Worm (Caenorhabditis elegans) whole organism, late embryonic: ENCODE results near the gene dgk-3.
A peak's percentile ranks its signal among the peaks of the same experiment; 100 is the strongest.

Experiments
- C08G9.2 ChIP-seq: sonication (generic microtip); optimal IDR thresholded peaks from 2 replicates; lab custom pipeline; 2016; ENCODE audit warnings: mild to moderate bottlenecking, missing genetic modification characterization, moderate library complexity, missing compliant biosample characterization
- C38D4.7 ChIP-seq: fragments of 200-800 bp; sonication (Bioruptor generic); optimal IDR thresholded peaks from 2 replicates; lab custom pipeline; 2018; ENCODE audit warnings: mild to moderate bottlenecking, missing genetic modification characterization, moderate library complexity, missing compliant biosample characterization
- K02D7.2 ChIP-seq: sonication (generic microtip); optimal IDR thresholded peaks from 2 replicates; lab custom pipeline; 2017; ENCODE audit warnings: mild to moderate bottlenecking, missing genetic modification characterization, missing compliant biosample characterization
- Y22D7AL.16 ChIP-seq: sonication (generic microtip); optimal IDR thresholded peaks from 2 replicates; lab custom pipeline; 2016; ENCODE audit warnings: missing genetic modification characterization, missing compliant biosample characterization
- ama-1 ChIP-seq: fragments of 150-350 bp; optimal IDR thresholded peaks from 2 replicates; lab custom pipeline; 2014
- ceh-14 ChIP-seq: sonication (generic microtip); optimal IDR thresholded peaks from 2 replicates; lab custom pipeline; 2016; ENCODE audit warnings: missing genotype, missing genetic modification characterization, missing compliant biosample characterization
- ceh-19 ChIP-seq: fragments of 200-800 bp; sonication (Bioruptor generic); optimal IDR thresholded peaks from 2 replicates; lab custom pipeline; 2018; ENCODE audit warnings: mild to moderate bottlenecking, missing genetic modification characterization, missing compliant biosample characterization
- ceh-2 ChIP-seq: sonication (generic microtip); optimal IDR thresholded peaks from 2 replicates; lab custom pipeline; 2016; ENCODE audit warnings: missing genotype, missing genetic modification characterization, missing compliant biosample characterization
- ceh-22 ChIP-seq: sonication (generic microtip); optimal IDR thresholded peaks from 2 replicates; lab custom pipeline; 2017; ENCODE audit warnings: missing biosample characterization, missing genetic modification characterization
- ceh-30 ChIP-seq: fragments of 150-350 bp; optimal IDR thresholded peaks from 2 replicates; lab custom pipeline; 2014; ENCODE audit warnings: missing biosample characterization, missing genetic modification characterization
- ceh-31 ChIP-seq: sonication (generic microtip); optimal IDR thresholded peaks from 2 replicates; lab custom pipeline; 2016; ENCODE audit warnings: missing genetic modification characterization, missing compliant biosample characterization
- ceh-34 ChIP-seq: sonication (generic microtip); optimal IDR thresholded peaks from 2 replicates; lab custom pipeline; 2016; ENCODE audit warnings: mild to moderate bottlenecking, missing genetic modification characterization, missing compliant biosample characterization
- ceh-48 ChIP-seq: sonication (generic microtip); optimal IDR thresholded peaks from 2 replicates; lab custom pipeline; 2016; ENCODE audit warnings: missing genetic modification characterization, inconsistent platforms, missing compliant biosample characterization
- ceh-9 ChIP-seq: sonication (generic microtip); optimal IDR thresholded peaks from 2 replicates; lab custom pipeline; 2016; ENCODE audit warnings: mild to moderate bottlenecking, missing genetic modification characterization, inconsistent platforms, missing compliant biosample characterization
- che-1 ChIP-seq: sonication (generic microtip); optimal IDR thresholded peaks from 2 replicates; lab custom pipeline; 2016; ENCODE audit warnings: mild to moderate bottlenecking, missing genetic modification characterization, missing compliant biosample characterization
- dmd-4 ChIP-seq: sonication (generic microtip); optimal IDR thresholded peaks from 2 replicates; lab custom pipeline; 2016; ENCODE audit warnings: borderline replicate concordance, missing genetic modification characterization, missing compliant biosample characterization
- dve-1 ChIP-seq: sonication (generic microtip); optimal IDR thresholded peaks from 2 replicates; lab custom pipeline; 2017; ENCODE audit warnings: antibody characterized with exemption, mild to moderate bottlenecking, missing genetic modification characterization, missing compliant biosample characterization
- elt-2 ChIP-seq: sonication (generic microtip); optimal IDR thresholded peaks from 2 replicates; lab custom pipeline; 2016; ENCODE audit warnings: missing genetic modification reagents, missing genetic modification characterization, missing compliant biosample characterization
- elt-4 ChIP-seq: sonication (generic microtip); optimal IDR thresholded peaks from 2 replicates; lab custom pipeline; 2016; ENCODE audit warnings: missing genetic modification characterization, missing compliant biosample characterization
- ets-4 ChIP-seq: sonication (generic microtip); optimal IDR thresholded peaks from 2 replicates; lab custom pipeline; 2016; ENCODE audit warnings: missing genetic modification characterization, missing compliant biosample characterization
- eyg-1 ChIP-seq: sonication (generic microtip); optimal IDR thresholded peaks from 2 replicates; lab custom pipeline; 2016; ENCODE audit warnings: missing genotype, missing genetic modification characterization, missing compliant biosample characterization
- fkh-6 ChIP-seq: sonication (generic microtip); optimal IDR thresholded peaks from 2 replicates; lab custom pipeline; 2016; ENCODE audit warnings: missing genetic modification characterization, missing compliant biosample characterization
- gmeb-2 ChIP-seq: sonication (generic microtip); optimal IDR thresholded peaks from 2 replicates; lab custom pipeline; 2016; ENCODE audit warnings: missing genetic modification characterization, inconsistent platforms, missing compliant biosample characterization
- hlh-13 ChIP-seq: fragments of 200-800 bp; sonication (Bioruptor generic); optimal IDR thresholded peaks from 2 replicates; lab custom pipeline; 2018; ENCODE audit warnings: mild to moderate bottlenecking, missing genetic modification characterization, missing compliant biosample characterization
- hlh-15 ChIP-seq: sonication (generic microtip); optimal IDR thresholded peaks from 2 replicates; lab custom pipeline; 2016; ENCODE audit warnings: missing genetic modification characterization, missing compliant biosample characterization
- hlh-30 ChIP-seq: sonication (generic microtip); optimal IDR thresholded peaks from 2 replicates; lab custom pipeline; 2017; ENCODE audit warnings: antibody characterized with exemption, missing genetic modification characterization, missing compliant biosample characterization; ENCODE audit not compliant: insufficient read depth
- hlh-8 ChIP-seq: sonication (generic microtip); optimal IDR thresholded peaks from 2 replicates; lab custom pipeline; 2016; ENCODE audit warnings: missing genotype, missing genetic modification characterization, missing compliant biosample characterization
- lim-6 ChIP-seq: sonication (generic microtip); optimal IDR thresholded peaks from 2 replicates; lab custom pipeline; 2016; ENCODE audit warnings: missing genetic modification characterization, missing compliant biosample characterization
- lin-11 ChIP-seq: fragments of 200-800 bp; sonication (Bioruptor generic); optimal IDR thresholded peaks from 2 replicates; lab custom pipeline; 2018; ENCODE audit warnings: mild to moderate bottlenecking, missing genetic modification characterization, missing compliant biosample characterization
- madf-2 ChIP-seq: sonication (generic microtip); optimal IDR thresholded peaks from 2 replicates; lab custom pipeline; 2017; ENCODE audit warnings: missing genetic modification characterization, missing compliant biosample characterization
- nfya-1 ChIP-seq: sonication (generic microtip); optimal IDR thresholded peaks from 2 replicates; lab custom pipeline; 2017; ENCODE audit warnings: missing genetic modification characterization, mild to moderate bottlenecking, missing compliant biosample characterization, antibody characterized with exemption, moderate library complexity
- nhr-11 ChIP-seq: fragments of 150-350 bp; optimal IDR thresholded peaks from 2 replicates; lab custom pipeline; 2014; ENCODE audit warnings: missing biosample characterization, missing genetic modification characterization
- pax-1 ChIP-seq: fragments of 150-350 bp; optimal IDR thresholded peaks from 2 replicates; lab custom pipeline; 2014; ENCODE audit warnings: missing biosample characterization, missing genetic modification characterization
- pha-2 ChIP-seq: sonication (generic microtip); optimal IDR thresholded peaks from 2 replicates; lab custom pipeline; 2017; ENCODE audit warnings: mild to moderate bottlenecking, missing genetic modification characterization, missing compliant biosample characterization
- pha-4 ChIP-seq: fragments of 150-350 bp; optimal IDR thresholded peaks from 2 replicates; lab custom pipeline; 2018; ENCODE audit warnings: missing biosample characterization, missing genetic modification reagents, missing genetic modification characterization
- pqm-1 ChIP-seq: sonication (generic microtip); optimal IDR thresholded peaks from 2 replicates; lab custom pipeline; 2016; ENCODE audit warnings: missing genetic modification characterization, missing compliant biosample characterization
- pros-1 ChIP-seq: fragments of 150-350 bp; optimal IDR thresholded peaks from 2 replicates; lab custom pipeline; 2014; ENCODE audit warnings: missing biosample characterization, missing genetic modification reagents, missing genetic modification characterization
- rnt-1 ChIP-seq: sonication (generic microtip); optimal IDR thresholded peaks from 2 replicates; lab custom pipeline; 2016; ENCODE audit warnings: missing genetic modification characterization, missing compliant biosample characterization
- sox-2 ChIP-seq: fragments of 200-800 bp; sonication (Bioruptor generic); IDR thresholded peaks from 2 replicates; pipeline ENCODE4 v1.3.6; 2022; ENCODE audit warnings: missing genetic modification reagents, missing genetic modification characterization, missing compliant biosample characterization
- syd-9 ChIP-seq: sonication (generic microtip); optimal IDR thresholded peaks from 2 replicates; lab custom pipeline; 2016; ENCODE audit warnings: mild to moderate bottlenecking, missing genetic modification characterization, moderate library complexity, missing compliant biosample characterization
- tbx-2 ChIP-seq: sonication (generic microtip); optimal IDR thresholded peaks from 2 replicates; lab custom pipeline; 2016; ENCODE audit warnings: missing genetic modification characterization, missing compliant biosample characterization
- tbx-7 ChIP-seq: sonication (generic microtip); optimal IDR thresholded peaks from 2 replicates; lab custom pipeline; 2016; ENCODE audit warnings: missing genotype, missing genetic modification characterization, missing compliant biosample characterization
- ttx-3 ChIP-seq: sonication (generic microtip); optimal IDR thresholded peaks from 2 replicates; lab custom pipeline; 2016; ENCODE audit warnings: missing genetic modification reagents, missing genetic modification characterization, missing compliant biosample characterization
- unc-3 ChIP-seq, 2 experiments: fragments of 200-800 bp in 1 of 2; sonication (Bioruptor generic) in 1 of 2; sonication (generic microtip) in 1 of 2; conservative IDR thresholded peaks in 1 of 2; optimal IDR thresholded peaks in 1 of 2; 2 replicates each; pipeline versions ENCODE4 v1.3.6 to Lab custom; 2016 to 2022; ENCODE audit warnings: missing compliant biosample characterization in 2 of 2, missing genetic modification characterization in 2 of 2, missing genetic modification reagents in 1 of 2
- unc-42 ChIP-seq: sonication (generic microtip); optimal IDR thresholded peaks from 2 replicates; lab custom pipeline; 2016; ENCODE audit warnings: missing genotype, missing genetic modification characterization, missing compliant biosample characterization
- unc-55 ChIP-seq: sonication (generic microtip); optimal IDR thresholded peaks from 2 replicates; lab custom pipeline; 2017; ENCODE audit warnings: missing biosample characterization, missing genetic modification reagents, missing genetic modification characterization
- zip-5 ChIP-seq: sonication (generic microtip); optimal IDR thresholded peaks from 2 replicates; lab custom pipeline; 2016; ENCODE audit warnings: missing genetic modification characterization, missing compliant biosample characterization
- ztf-16 ChIP-seq: sonication (generic microtip); optimal IDR thresholded peaks from 2 replicates; lab custom pipeline; 2017; ENCODE audit warnings: missing genetic modification characterization, missing compliant biosample characterization

dgk-3 gene

ce11 chrIII:9185722-9186121 is 22.9 kb downstream of the dgk-3 start, which contains the start of gene ZC84.7:
Gene ZC84.7 (plus strand): TSS chrIII:9186022.
- no peak for TF ChIP-seq lim-6 (tag; lab: Kevin White, UChicago)

ce11 chrIII:9191091-9191490 is 28.2 kb downstream of the dgk-3 start, which contains the start of gene cls-3:
Gene cls-3 (minus strand): TSS chrIII:9191109.
- TF ChIP-seq madf-2 (tag; lab: Kevin White, UChicago) (no peak), syd-9 (tag; lab: Kevin White, UChicago) (no peak), elt-2 (tag; lab: Kevin White, UChicago) (no peak), che-1 (peak; percentile 9), Y22D7AL.16 (tag; lab: Kevin White, UChicago) (no peak), unc-55 (no peak), ceh-9 (tag; lab: Kevin White, UChicago) (no peak), sox-2 (GFP tag; lab: Robert Waterston, UW) (no peak), hlh-15 (no peak), dmd-4 (tag; lab: Kevin White, UChicago) (no peak), ceh-30 (tag; lab: Kevin White, UChicago) (no peak), hlh-30 (tag; lab: Kevin White, UChicago) (no peak), ets-4 (no peak), pha-4 (tag; lab: Kevin White, UChicago) (no peak), K02D7.2 (tag; lab: Kevin White, UChicago) (no peak), nfya-1 (tag; lab: Kevin White, UChicago) (no peak), pax-1 (tag; lab: Kevin White, UChicago) (no peak), eyg-1 (tag; lab: Kevin White, UChicago) (no peak), ceh-22 (tag; lab: Kevin White, UChicago) (no peak), ceh-19 (no peak), pros-1 (tag; lab: Kevin White, UChicago) (no peak), zip-5 (no peak), unc-3 (GFP tag; conservative IDR thresholded peaks at IDR 0.05; lab: Robert Waterston, UW) (no peak), unc-3 (tag; optimal IDR thresholded peaks at IDR 0.05; lab: Kevin White, UChicago) (no peak), C08G9.2 (peak; percentile 58), tbx-2 (tag; lab: Kevin White, UChicago) (peak; percentile 41), gmeb-2 (tag; lab: Kevin White, UChicago) (no peak), ttx-3 (tag; lab: Kevin White, UChicago) (no peak), ceh-31 (tag; lab: Kevin White, UChicago) (peak; percentile 62), ceh-48 (no peak), ceh-14 (tag; lab: Kevin White, UChicago) (no peak), fkh-6 (peak; percentile 19), elt-4 (tag; lab: Kevin White, UChicago) (no peak), hlh-8 (tag; lab: Kevin White, UChicago) (peak; percentile 71), nhr-11 (tag; lab: Kevin White, UChicago) (no peak), tbx-7 (tag; lab: Kevin White, UChicago) (no peak), unc-42 (peak; percentile 69), ceh-34 (tag; lab: Kevin White, UChicago) (peak; percentile 8), rnt-1 (tag; lab: Kevin White, UChicago) (peak; percentile 27), ama-1 (lab: Kevin White, UChicago) (no peak), pha-2 (no peak), hlh-13 (GFP tag; lab: Kevin White, UChicago) (no peak), lin-11 (tag; lab: Kevin White, UChicago) (no peak), dve-1 (no peak), ceh-2 (tag; lab: Kevin White, UChicago) (no peak), lim-6 (tag; lab: Kevin White, UChicago) (no peak), C38D4.7 (GFP tag; lab: Kevin White, UChicago) (no peak), pqm-1 (no peak), ztf-16 (tag; lab: Kevin White, UChicago) (no peak)
